Worm (Caenorhabditis elegans) whole organism, mixed stage, embryonic: ENCODE data around the gene fipr-1.

ENCODE experiments used
- M03D4.4 ChIP-seq: sonication (generic microtip); optimal IDR thresholded peaks from 2 replicates; lab custom pipeline; 2017; ENCODE audit warnings: mild to moderate bottlenecking, missing genetic modification characterization, missing compliant biosample characterization
- bed-3 ChIP-seq: fragments of 200-800 bp; sonication (Bioruptor generic); optimal IDR thresholded peaks from 3 replicates; lab custom pipeline; 2018; ENCODE audit warnings: mild to moderate bottlenecking, missing genetic modification characterization, moderate library complexity, missing compliant biosample characterization
- ceh-39 ChIP-seq: fragments of 150-350 bp; optimal IDR thresholded peaks from 2 replicates; lab custom pipeline; 2014; ENCODE audit warnings: missing biosample characterization, missing genetic modification characterization
- ceh-43 ChIP-seq: fragments of 200-800 bp; sonication (Bioruptor generic); optimal IDR thresholded peaks from 2 replicates; lab custom pipeline; 2018; ENCODE audit warnings: mild to moderate bottlenecking, missing genetic modification characterization, moderate library complexity, missing compliant biosample characterization
- ceh-83 ChIP-seq: fragments of 200-800 bp; sonication (Bioruptor generic); optimal IDR thresholded peaks from 2 replicates; lab custom pipeline; 2018; ENCODE audit warnings: mild to moderate bottlenecking, missing genetic modification characterization, missing compliant biosample characterization
- ces-1 ChIP-seq: fragments of 150-350 bp; optimal IDR thresholded peaks from 2 replicates; lab custom pipeline; 2014; ENCODE audit warnings: missing biosample characterization, missing genetic modification reagents, missing genetic modification characterization
- cnd-1 ChIP-seq: fragments of 200-800 bp; sonication (Bioruptor generic); optimal IDR thresholded peaks from 2 replicates; lab custom pipeline; 2018; ENCODE audit warnings: mild to moderate bottlenecking, missing genetic modification characterization, missing compliant biosample characterization
- drap-1 ChIP-seq: fragments of 200-800 bp; sonication (Bioruptor generic); optimal IDR thresholded peaks from 3 replicates; lab custom pipeline; 2018; ENCODE audit warnings: mild to moderate bottlenecking, missing genetic modification characterization, missing compliant biosample characterization
- elt-3 ChIP-seq: fragments of 150-350 bp; optimal IDR thresholded peaks from 2 replicates; lab custom pipeline; 2014; ENCODE audit warnings: missing biosample characterization, missing genetic modification characterization
- flh-1 ChIP-seq: fragments of 200-800 bp; sonication (Bioruptor generic); optimal IDR thresholded peaks from 2 replicates; lab custom pipeline; 2018; ENCODE audit warnings: mild to moderate bottlenecking, missing genetic modification characterization, moderate library complexity, missing compliant biosample characterization
- hlh-1 ChIP-seq: fragments of 150-350 bp; optimal IDR thresholded peaks from 2 replicates; lab custom pipeline; 2014; ENCODE audit warnings: missing biosample characterization, missing genetic modification reagents, missing genetic modification characterization
- lin-13 ChIP-seq: fragments of 150-350 bp; optimal IDR thresholded peaks from 2 replicates; lab custom pipeline; 2014; ENCODE audit warnings: missing biosample characterization, missing genetic modification characterization
- lin-32 ChIP-seq: fragments of 200-800 bp; sonication (Bioruptor generic); optimal IDR thresholded peaks from 2 replicates; lab custom pipeline; 2018; ENCODE audit warnings: mild to moderate bottlenecking, missing genetic modification characterization, missing compliant biosample characterization
- lsy-2 ChIP-seq: fragments of 150-350 bp; optimal IDR thresholded peaks from 2 replicates; lab custom pipeline; 2014; ENCODE audit warnings: missing biosample characterization, missing genetic modification characterization
- mab-5 ChIP-seq: fragments of 150-350 bp; optimal IDR thresholded peaks from 2 replicates; lab custom pipeline; 2014; ENCODE audit warnings: missing biosample characterization, missing genetic modification characterization
- mep-1 ChIP-seq: fragments of 150-350 bp; optimal IDR thresholded peaks from 2 replicates; lab custom pipeline; 2017; ENCODE audit warnings: missing biosample characterization, missing genetic modification reagents, missing genetic modification characterization, inconsistent platforms
- mls-2 ChIP-seq: sonication (generic microtip); optimal IDR thresholded peaks from 2 replicates; lab custom pipeline; 2016; ENCODE audit warnings: mild to moderate bottlenecking, missing genetic modification characterization, moderate library complexity, missing compliant biosample characterization
- nhr-12 ChIP-seq: fragments of 150-350 bp; optimal IDR thresholded peaks from 2 replicates; lab custom pipeline; 2014; ENCODE audit warnings: missing biosample characterization, missing genetic modification characterization
- nhr-237 ChIP-seq: fragments of 150-350 bp; optimal IDR thresholded peaks from 2 replicates; lab custom pipeline; 2014; ENCODE audit warnings: missing biosample characterization, missing genetic modification characterization
- nhr-28 ChIP-seq: fragments of 150-350 bp; optimal IDR thresholded peaks from 2 replicates; lab custom pipeline; 2014; ENCODE audit warnings: missing biosample characterization, missing genetic modification characterization
- pha-4 ChIP-seq: fragments of 150-350 bp; optimal IDR thresholded peaks from 2 replicates; lab custom pipeline; 2018; ENCODE audit warnings: missing biosample characterization, missing genetic modification reagents, missing genetic modification characterization
- sem-2 ChIP-seq: fragments of 200-800 bp; sonication (Bioruptor generic); optimal IDR thresholded peaks from 2 replicates; lab custom pipeline; 2018; ENCODE audit warnings: mild to moderate bottlenecking, missing genetic modification characterization, missing compliant biosample characterization
- sptf-1 ChIP-seq: sonication (generic microtip); optimal IDR thresholded peaks from 2 replicates; lab custom pipeline; 2017; ENCODE audit warnings: mild to moderate bottlenecking, missing genetic modification characterization, moderate library complexity, missing compliant biosample characterization
- tbx-8 ChIP-seq: fragments of 200-800 bp; sonication (Bioruptor generic); optimal IDR thresholded peaks from 2 replicates; lab custom pipeline; 2018; ENCODE audit warnings: mild to moderate bottlenecking, missing genetic modification characterization, moderate library complexity, missing compliant biosample characterization
- unc-120 ChIP-seq: sonication (generic microtip); optimal IDR thresholded peaks from 2 replicates; lab custom pipeline; 2017; ENCODE audit warnings: missing genetic modification characterization, missing compliant biosample characterization; ENCODE audit not compliant: poor library complexity, severe bottlenecking
- unc-39 ChIP-seq: fragments of 150-350 bp; optimal IDR thresholded peaks from 2 replicates; lab custom pipeline; 2014; ENCODE audit warnings: missing biosample characterization, missing genetic modification characterization
- unc-62 ChIP-seq: fragments of 150-350 bp; optimal IDR thresholded peaks from 2 replicates; lab custom pipeline; 2014; ENCODE audit warnings: missing biosample characterization, missing genetic modification reagents, missing genetic modification characterization
- zip-8 ChIP-seq: fragments of 150-350 bp; optimal IDR thresholded peaks from 2 replicates; lab custom pipeline; 2014; ENCODE audit warnings: missing biosample characterization, missing genetic modification characterization
- ztf-11 ChIP-seq: fragments of 150-350 bp; optimal IDR thresholded peaks from 2 replicates; lab custom pipeline; 2014; ENCODE audit warnings: missing biosample characterization, missing genetic modification characterization

The fipr-1 gene

DNA sequence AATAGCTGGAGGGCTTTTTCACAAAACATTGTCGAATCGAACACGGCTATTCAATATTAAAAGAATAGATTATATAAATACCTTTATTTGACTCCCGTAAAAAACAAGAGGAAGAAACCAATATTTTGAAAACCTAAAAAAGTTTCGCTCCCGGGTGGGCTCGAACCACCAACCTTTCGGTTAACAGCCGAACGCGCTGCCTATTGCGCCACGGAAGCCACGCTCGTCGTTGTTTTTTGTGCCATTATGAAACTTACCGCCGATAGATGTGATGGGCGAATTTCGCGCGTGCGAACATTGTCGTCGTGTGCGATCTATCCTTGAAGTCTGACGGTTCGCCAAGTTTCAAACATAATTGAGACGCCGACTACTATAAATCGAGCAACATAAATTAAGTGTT is 29.7 kb downstream of the fipr-1 start:
- TF ChIP-seq M03D4.4 (tag; lab: Kevin White, UChicago) (peak; percentile 60), unc-120 (tag; lab: Kevin White, UChicago) (no peak), cnd-1 (tag; lab: Kevin White, UChicago) (peak; percentile 33), mls-2 (tag; lab: Kevin White, UChicago) (peak; percentile 37), ceh-83 (peak; percentile 83), sptf-1 (tag; lab: Kevin White, UChicago) (peak; percentile 53), sem-2 (peak; percentile 41), nhr-12 (tag; lab: Kevin White, UChicago) (no peak), bed-3 (GFP tag; lab: Kevin White, UChicago) (peak; percentile 1), tbx-8 (GFP tag; lab: Kevin White, UChicago) (no peak), lin-32 (GFP tag; lab: Kevin White, UChicago) (no peak), nhr-237 (tag; lab: Kevin White, UChicago) (no peak), mab-5 (tag; lab: Kevin White, UChicago) (no peak)
- TF ChIP-seq, all 35 proteins: peak for 7

DNA sequence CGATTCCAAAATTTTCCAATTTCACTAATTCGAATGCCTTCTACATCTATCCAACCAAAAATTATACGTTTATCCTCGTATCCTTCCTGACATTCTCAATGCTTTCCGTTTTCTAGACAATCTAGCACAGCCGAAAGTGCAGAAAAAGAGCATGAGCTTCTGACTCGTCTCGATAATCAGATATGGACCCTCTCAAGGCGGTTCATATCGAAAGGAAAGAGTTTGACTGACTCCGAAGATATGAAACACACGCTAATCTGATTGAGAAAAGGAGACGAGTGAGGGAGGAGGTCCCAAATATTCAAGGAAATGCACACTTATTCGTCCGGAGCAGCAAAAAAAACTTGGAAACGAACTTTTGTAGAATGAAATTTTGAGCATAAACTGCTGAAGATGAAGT is 32.4 kb downstream of the fipr-1 start:
- TF ChIP-seq unc-62 (GFP tag; lab: Kevin White, UChicago) = no peak
- TF ChIP-seq ces-1 (GFP tag; lab: Kevin White, UChicago) = peak; percentile 83

DNA sequence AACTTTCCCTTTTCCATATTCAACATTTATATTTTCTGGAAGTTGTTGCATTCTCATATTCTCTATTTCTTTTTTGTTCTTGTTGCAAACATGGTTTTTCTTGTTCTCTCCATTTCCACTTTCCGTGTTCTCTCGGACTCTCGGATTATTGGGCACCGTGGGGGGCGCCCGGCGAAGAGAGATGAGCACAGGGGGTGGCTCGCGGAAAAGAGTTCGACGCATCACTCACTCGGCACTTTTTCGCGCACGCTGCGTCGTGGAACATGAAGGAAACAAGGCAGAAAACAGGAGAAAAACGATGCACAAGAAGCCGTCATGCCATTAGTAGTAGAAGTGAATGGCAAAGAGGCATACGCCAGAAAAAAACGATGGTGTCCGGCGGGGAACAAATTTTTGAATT is 34.9 kb downstream of the fipr-1 start:
- TF ChIP-seq tbx-8 (GFP tag; lab: Kevin White, UChicago) (no peak), ztf-11 (no peak), cnd-1 (tag; lab: Kevin White, UChicago) (no peak), mls-2 (tag; lab: Kevin White, UChicago) (no peak), drap-1 (GFP tag; lab: Kevin White, UChicago) (no peak), nhr-12 (tag; lab: Kevin White, UChicago) (no peak), ceh-39 (tag; lab: Kevin White, UChicago) (no peak), mab-5 (tag; lab: Kevin White, UChicago) (no peak), hlh-1 (tag; lab: Kevin White, UChicago) (no peak)

DNA sequence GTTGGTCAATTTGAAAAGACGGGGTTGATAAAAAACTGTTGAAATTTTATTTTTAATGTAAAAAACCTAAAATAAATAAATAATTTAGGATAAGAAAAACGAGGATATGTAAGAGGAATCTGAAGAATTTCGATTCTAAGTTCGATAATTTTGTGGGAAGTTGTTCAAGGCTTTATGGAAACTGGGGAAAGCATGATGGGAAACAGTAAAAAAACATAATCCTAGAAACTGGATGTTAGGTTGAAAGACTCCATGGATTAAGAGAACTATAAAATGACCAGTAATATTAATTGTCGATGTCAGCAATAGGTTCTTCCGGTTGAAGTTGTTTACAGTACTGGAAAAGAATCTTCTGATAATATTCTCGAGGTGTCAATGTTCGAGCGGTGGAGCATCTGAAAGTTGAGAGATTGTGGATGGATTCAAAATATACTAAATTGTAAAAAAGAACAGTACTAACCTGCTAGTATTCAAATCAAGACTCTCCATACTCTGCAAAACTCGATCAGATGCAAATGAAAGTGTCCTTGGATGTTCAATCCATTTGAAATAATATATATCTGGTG is 41.2 kb downstream of the fipr-1 start:
- no peak for TF ChIP-seq zip-8 (tag; lab: Kevin White, UChicago)
- no peak for TF ChIP-seq lin-32 (GFP tag; lab: Kevin White, UChicago)
- no peak for TF ChIP-seq flh-1 (GFP tag; lab: Kevin White, UChicago)
- no peak for TF ChIP-seq mls-2 (tag; lab: Kevin White, UChicago)
- TF ChIP-seq nhr-28 (tag; lab: Kevin White, UChicago) = no peak
- no peak for TF ChIP-seq sptf-1 (tag; lab: Kevin White, UChicago)
- no peak for TF ChIP-seq cnd-1 (tag; lab: Kevin White, UChicago)
- no peak for TF ChIP-seq elt-3 (tag; lab: Kevin White, UChicago)
- no peak for TF ChIP-seq unc-39 (tag; lab: Kevin White, UChicago)
- no peak for TF ChIP-seq nhr-237 (tag; lab: Kevin White, UChicago)
- TF ChIP-seq mep-1 (tag; lab: Kevin White, UChicago) = no peak
- TF ChIP-seq M03D4.4 (tag; lab: Kevin White, UChicago) = no peak
- TF ChIP-seq unc-120 (tag; lab: Kevin White, UChicago) = no peak
- TF ChIP-seq drap-1 (GFP tag; lab: Kevin White, UChicago) = no peak
- TF ChIP-seq ces-1 (GFP tag; lab: Kevin White, UChicago) = no peak
- no peak for TF ChIP-seq hlh-1 (tag; lab: Kevin White, UChicago)
- no peak for TF ChIP-seq nhr-12 (tag; lab: Kevin White, UChicago)
- TF ChIP-seq mab-5 (tag; lab: Kevin White, UChicago) = no peak
- no peak for TF ChIP-seq ceh-43
- no peak for TF ChIP-seq bed-3 (GFP tag; lab: Kevin White, UChicago)

DNA sequence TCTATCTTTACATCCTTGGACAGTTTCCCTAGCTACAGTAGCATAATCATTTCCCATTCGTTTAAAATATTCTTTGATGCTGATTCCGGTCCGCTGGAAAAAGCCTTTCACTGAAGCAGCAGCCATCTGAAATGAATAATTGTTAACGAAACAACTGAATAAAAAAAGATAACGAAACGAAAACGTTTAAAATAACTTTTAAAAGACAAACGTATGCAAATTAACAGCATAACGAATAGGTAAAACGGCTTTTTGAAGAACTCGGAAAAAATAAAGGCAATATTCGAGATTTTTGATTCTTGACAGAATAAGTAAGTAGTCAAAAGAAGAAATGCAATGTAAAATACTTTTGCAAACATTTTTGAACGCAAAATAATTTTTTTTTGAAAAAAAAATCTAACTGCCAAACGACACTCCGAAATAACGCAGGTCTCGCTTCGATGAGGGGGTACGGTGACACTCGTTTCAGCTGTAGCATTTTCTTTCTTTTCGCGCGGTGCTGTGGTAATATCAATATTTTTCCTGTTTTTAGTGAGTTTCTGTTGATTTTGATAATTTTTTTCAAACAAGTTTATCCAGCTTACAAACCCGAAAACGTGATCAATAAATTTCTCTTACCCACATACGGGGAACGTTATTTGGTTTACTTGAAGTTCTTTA is 43.5 kb downstream of the fipr-1 start, which contains the start of the genes R04F11.5 and R04F11.2:
R04F11.5 (minus strand) TSS at position 126 of the 660 bp plus-strand sequence.
R04F11.2 (plus strand) TSS at position 488 of the 660 bp plus-strand sequence.
- TF ChIP-seq lsy-2 (tag; lab: Kevin White, UChicago) = peak; percentile 98
- TF ChIP-seq sptf-1 (tag; lab: Kevin White, UChicago) = peak; percentile 3
- TF ChIP-seq mls-2 (tag; lab: Kevin White, UChicago) = no peak
- peak; percentile 90 for TF ChIP-seq mep-1 (tag; lab: Kevin White, UChicago)
- peak; percentile 47 for TF ChIP-seq hlh-1 (tag; lab: Kevin White, UChicago)
- peak; percentile 69 for TF ChIP-seq pha-4 (tag; lab: Kevin White, UChicago)
- TF ChIP-seq nhr-237 (tag; lab: Kevin White, UChicago) = peak; percentile 79
- TF ChIP-seq lin-13 (tag; lab: Kevin White, UChicago) = peak; percentile 55
- no peak for TF ChIP-seq ceh-43
- no peak for TF ChIP-seq unc-120 (tag; lab: Kevin White, UChicago)
- peak; percentile 31 for TF ChIP-seq unc-62 (GFP tag; lab: Kevin White, UChicago)
- no peak for TF ChIP-seq unc-39 (tag; lab: Kevin White, UChicago)
- peak; percentile 52 for TF ChIP-seq ces-1 (GFP tag; lab: Kevin White, UChicago)
- peak; percentile 41 for TF ChIP-seq ceh-39 (tag; lab: Kevin White, UChicago)
